Worm (Caenorhabditis elegans) whole organism, mixed stage, embryonic: Measurements from ENCODE around the gene B0244.6.

Source experiments
- blmp-1 ChIP-seq: fragments of 150-350 bp; optimal IDR thresholded peaks from 2 replicates; lab custom pipeline; 2014; ENCODE audit warnings: missing biosample characterization, missing genetic modification characterization
- ceh-39 ChIP-seq: fragments of 150-350 bp; optimal IDR thresholded peaks from 2 replicates; lab custom pipeline; 2014; ENCODE audit warnings: missing biosample characterization, missing genetic modification characterization
- lin-13 ChIP-seq: fragments of 150-350 bp; optimal IDR thresholded peaks from 2 replicates; lab custom pipeline; 2014; ENCODE audit warnings: missing biosample characterization, missing genetic modification characterization
- snpc-4 ChIP-seq: fragments of 150-350 bp; optimal IDR thresholded peaks from 2 replicates; lab custom pipeline; 2014; ENCODE audit warnings: missing biosample characterization, missing genetic modification characterization
- sptf-1 ChIP-seq: sonication (generic microtip); optimal IDR thresholded peaks from 2 replicates; lab custom pipeline; 2017; ENCODE audit warnings: mild to moderate bottlenecking, missing genetic modification characterization, moderate library complexity, missing compliant biosample characterization
- unc-62 ChIP-seq: fragments of 150-350 bp; optimal IDR thresholded peaks from 2 replicates; lab custom pipeline; 2014; ENCODE audit warnings: missing biosample characterization, missing genetic modification reagents, missing genetic modification characterization
- ztf-11 ChIP-seq: fragments of 150-350 bp; optimal IDR thresholded peaks from 2 replicates; lab custom pipeline; 2014; ENCODE audit warnings: missing biosample characterization, missing genetic modification characterization

DNA sequence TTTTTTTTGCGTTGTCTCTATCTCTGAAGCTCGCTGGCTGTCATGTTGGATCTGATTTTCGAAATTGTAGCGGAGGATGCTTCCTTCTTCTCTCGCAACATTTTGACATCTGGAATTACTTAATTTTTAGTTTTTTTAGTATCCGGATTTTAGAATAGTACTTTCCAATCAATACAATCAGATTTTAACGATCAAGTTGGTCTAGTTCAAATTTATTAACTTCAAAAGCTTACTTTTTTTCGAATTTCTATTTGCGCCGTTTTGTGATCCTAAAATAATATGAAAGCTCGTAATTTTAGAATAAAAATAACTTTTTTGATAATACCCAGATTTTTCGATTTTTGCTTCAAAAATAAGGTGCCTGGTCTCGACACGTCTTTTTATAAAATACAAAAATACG is 27.8 kb upstream of the B0244.6 start, which contains the start of gene B0336.12:
- no peak for TF ChIP-seq blmp-1
- TF ChIP-seq ztf-11 (tag; lab: Kevin White, UChicago) = no peak
- no peak for TF ChIP-seq unc-62 (GFP tag; lab: Kevin White, UChicago)
- TF ChIP-seq snpc-4 = no peak
- TF ChIP-seq ceh-39 (tag; lab: Kevin White, UChicago) = no peak
- no peak for TF ChIP-seq sptf-1 (tag; lab: Kevin White, UChicago)
- no peak for TF ChIP-seq lin-13 (tag; lab: Kevin White, UChicago)
